Worm (Caenorhabditis elegans) whole organism, early embryonic: ENCODE data around the gene hdl-1.

Experiments used
- F13C5.2 ChIP-seq: sonication (generic microtip); optimal IDR thresholded peaks from 2 replicates; lab custom pipeline; 2017; ENCODE audit warnings: mild to moderate bottlenecking, missing genetic modification characterization, inconsistent platforms, missing compliant biosample characterization
- aly-1 ChIP-seq: sonication (generic microtip); optimal IDR thresholded peaks from 2 replicates; lab custom pipeline; 2016; ENCODE audit warnings: missing genetic modification characterization, missing compliant biosample characterization
- ama-1 ChIP-seq: fragments of 150-350 bp; optimal IDR thresholded peaks from 2 replicates; lab custom pipeline; 2014
- ceh-13 ChIP-seq: fragments of 200-800 bp; sonication (Bioruptor generic); optimal IDR thresholded peaks from 2 replicates; lab custom pipeline; 2018; ENCODE audit warnings: mild to moderate bottlenecking, missing genetic modification characterization, missing compliant biosample characterization
- ets-7 ChIP-seq: sonication (generic microtip); optimal IDR thresholded peaks from 2 replicates; lab custom pipeline; 2016; ENCODE audit warnings: missing genotype, missing genetic modification characterization, missing compliant biosample characterization
- flt-1 ChIP-seq: fragments of 200-800 bp; sonication (Bioruptor generic); IDR thresholded peaks from 2 replicates; pipeline ENCODE4 v1.3.6; 2022; ENCODE audit warnings: missing genetic modification characterization, missing compliant biosample characterization
- pes-1 ChIP-seq: fragments of 200-800 bp; sonication (Bioruptor generic); IDR thresholded peaks from 2 replicates; pipeline ENCODE4 v1.3.6; 2022; ENCODE audit warnings: missing genetic modification reagents, missing genetic modification characterization, missing compliant biosample characterization
- scrt-1 ChIP-seq: fragments of 200-800 bp; sonication (Bioruptor generic); IDR thresholded peaks from 2 replicates; pipeline ENCODE4 v1.3.6; 2022; ENCODE audit warnings: missing genetic modification characterization, missing compliant biosample characterization
- tbx-37 ChIP-seq: fragments of 200-800 bp; sonication (Bioruptor generic); conservative IDR thresholded peaks from 2 replicates; pipeline ENCODE4 v1.3.6; 2022; ENCODE audit warnings: missing genetic modification reagents, missing genetic modification characterization, missing compliant biosample characterization

- TF ChIP-seq ama-1, result no peak
- TF ChIP-seq pes-1 (GFP tag; lab: Robert Waterston, UW), result no peak
- no peak for TF ChIP-seq tbx-37 (GFP tag; lab: Robert Waterston, UW)
- no peak for TF ChIP-seq aly-1
- TF ChIP-seq F13C5.2 (tag; lab: Kevin White, UChicago), result no peak
- no peak for TF ChIP-seq ets-7 (tag; lab: Kevin White, UChicago)
- TF ChIP-seq flt-1 (GFP tag; lab: Robert Waterston, UW), result no peak
- TF ChIP-seq ceh-13, result no peak
- TF ChIP-seq scrt-1 (GFP tag; lab: Robert Waterston, UW), result no peak
These were observed at the start of gene hdl-1 for ce11 chrIV:11949717-11950116.
